Worm (Caenorhabditis elegans) whole organism, L4/young adult: ENCODE results near the gene T20D3.5.

Source experiments
- W03F9.2 ChIP-seq: fragments of 150-350 bp; optimal IDR thresholded peaks from 2 replicates; lab custom pipeline; 2014; ENCODE audit warnings: missing biosample characterization, missing genetic modification characterization
- him-1 ChIP-seq: sonication (generic microtip); optimal IDR thresholded peaks from 2 replicates; lab custom pipeline; 2016; ENCODE audit warnings: missing genotype, missing genetic modification reagents, missing genetic modification characterization, missing compliant biosample characterization

- no peak for TF ChIP-seq W03F9.2
- TF ChIP-seq him-1 (tag; lab: Kevin White, UChicago), result no peak
These were observed 32.2 kb upstream of the T20D3.5 start, which contains the start of gene F49C12.5 for ce11 chrIV:9304617-9305016.
